Worm (Caenorhabditis elegans) whole organism, early embryonic: ENCODE data around the gene B0280.11.

Source experiments
- F13C5.2 ChIP-seq: sonication (generic microtip); optimal IDR thresholded peaks from 2 replicates; lab custom pipeline; 2017; ENCODE audit warnings: mild to moderate bottlenecking, missing genetic modification characterization, inconsistent platforms, missing compliant biosample characterization
- ama-1 ChIP-seq: fragments of 150-350 bp; optimal IDR thresholded peaks from 2 replicates; lab custom pipeline; 2014

DNA sequence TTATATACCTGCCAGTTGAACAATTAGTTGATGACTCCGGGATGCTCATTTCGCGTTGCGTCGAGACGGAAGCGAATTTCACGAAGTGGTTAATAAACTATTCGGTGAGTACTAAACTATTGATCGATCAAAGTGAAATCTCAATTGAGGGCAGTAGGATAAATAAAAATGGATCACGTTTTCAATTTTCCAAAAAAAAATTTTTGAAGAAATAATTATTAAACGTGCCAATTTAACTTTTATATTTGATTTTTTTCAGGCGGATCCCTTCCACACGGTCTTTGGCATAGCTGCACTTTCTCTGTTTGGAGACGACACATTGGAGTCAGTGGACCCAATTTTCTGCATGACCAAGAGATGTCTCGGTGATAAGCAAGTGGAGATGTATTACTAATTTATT is 2.1 kb downstream of the B0280.11 start, which contains the start of gene B0280.17:
- TF ChIP-seq ama-1 (lab: Kevin White, UChicago), result no peak
- TF ChIP-seq F13C5.2 (tag; lab: Kevin White, UChicago), result no peak
